Fruit fly (Drosophila melanogaster) whole organism, embryonic: ENCODE results near the gene ssp.

Source experiments
- Ada2b ChIP-seq: fragments of 200-800 bp; sonication (Bioruptor generic); IDR thresholded peaks from 2 replicates; pipeline ENCODE4 v1.3.6; 2022; ENCODE audit warnings: missing biosample characterization, missing genetic modification characterization
- CG11093 ChIP-seq: fragments of 200-800 bp; sonication (Bioruptor generic); IDR thresholded peaks from 3 replicates; pipeline ENCODE4 v1.3.6; 2022; ENCODE audit warnings: missing biosample characterization, missing genetic modification characterization
- CG11504 ChIP-seq: fragments of 200-800 bp; sonication (Bioruptor generic); optimal IDR thresholded peaks from 3 replicates; lab custom pipeline; 2019; ENCODE audit warnings: missing biosample characterization, mild to moderate bottlenecking, missing genetic modification characterization, moderate library complexity
- CG11560 ChIP-seq: fragments of 200-800 bp; sonication (Bioruptor generic); IDR thresholded peaks from 3 replicates; pipeline ENCODE4 v1.3.6; 2022; ENCODE audit warnings: missing biosample characterization, missing genetic modification characterization
- CG11696 ChIP-seq: fragments of 200-800 bp; sonication (Bioruptor generic); IDR thresholded peaks from 2 replicates; pipeline ENCODE4 v1.3.6; 2022; ENCODE audit warnings: missing biosample characterization, missing genetic modification characterization
- CG12942 ChIP-seq: fragments of 200-800 bp; sonication (Bioruptor generic); optimal IDR thresholded peaks from 3 replicates; lab custom pipeline; 2016; ENCODE audit warnings: missing biosample characterization, missing genetic modification characterization
- CG14441 ChIP-seq: fragments of 200-800 bp; sonication (Bioruptor generic); IDR thresholded peaks from 2 replicates; pipeline ENCODE4 v1.3.6; 2022; ENCODE audit warnings: missing biosample characterization, missing genetic modification characterization
- CG14667 ChIP-seq: fragments of 200-800 bp; sonication (Bioruptor generic); IDR thresholded peaks from 2 replicates; pipeline ENCODE4 v1.3.6; 2022; ENCODE audit warnings: missing biosample characterization, missing genetic modification characterization
- CG15601 ChIP-seq: fragments of 200-800 bp; sonication (Bioruptor generic); optimal IDR thresholded peaks from 3 replicates; lab custom pipeline; 2019; ENCODE audit warnings: missing biosample characterization, mild to moderate bottlenecking, missing genetic modification characterization, moderate library complexity
- CG17359 ChIP-seq: fragments of 200-800 bp; sonication (Bioruptor generic); optimal IDR thresholded peaks from 3 replicates; lab custom pipeline; 2018; ENCODE audit warnings: missing biosample characterization, mild to moderate bottlenecking, missing genetic modification characterization, moderate library complexity
- CG17568 ChIP-seq: fragments of 200-800 bp; sonication (Bioruptor generic); optimal IDR thresholded peaks from 2 replicates; lab custom pipeline; 2018; ENCODE audit warnings: missing biosample characterization, mild to moderate bottlenecking, missing genetic modification characterization, moderate library complexity
- CG18262 ChIP-seq: fragments of 200-800 bp; optimal IDR thresholded peaks from 3 replicates; lab custom pipeline; 2019; ENCODE audit warnings: missing biosample characterization, mild to moderate bottlenecking, missing genetic modification characterization, moderate library complexity
- CG2116 ChIP-seq: fragments of 200-800 bp; sonication (Bioruptor generic); optimal IDR thresholded peaks from 3 replicates; lab custom pipeline; 2018; ENCODE audit warnings: missing biosample characterization, mild to moderate bottlenecking, missing genetic modification characterization
- CG31224 ChIP-seq: fragments of 200-800 bp; sonication (Bioruptor generic); IDR thresholded peaks from 2 replicates; pipeline ENCODE4 v1.3.6; 2022; ENCODE audit warnings: missing biosample characterization, missing genetic modification characterization
- CG3407 ChIP-seq: fragments of 200-800 bp; sonication (Bioruptor generic); optimal IDR thresholded peaks from 2 replicates; lab custom pipeline; 2018; ENCODE audit warnings: missing biosample characterization, mild to moderate bottlenecking, missing genetic modification characterization
- CG4282 ChIP-seq: fragments of 200-800 bp; sonication (Bioruptor generic); optimal IDR thresholded peaks from 2 replicates; lab custom pipeline; 2016; ENCODE audit warnings: missing biosample characterization, missing genetic modification characterization
- CG4404 ChIP-seq: fragments of 200-800 bp; sonication (Bioruptor generic); IDR thresholded peaks from 2 replicates; pipeline ENCODE4 v1.3.6; 2022; ENCODE audit warnings: missing biosample characterization, missing genetic modification characterization
- CG4424 ChIP-seq: fragments of 200-800 bp; sonication (Bioruptor generic); optimal IDR thresholded peaks from 3 replicates; lab custom pipeline; 2016; ENCODE audit warnings: missing biosample characterization, missing genetic modification characterization
- CG7357 ChIP-seq: fragments of 200-800 bp; sonication (Bioruptor generic); IDR thresholded peaks from 3 replicates; pipeline ENCODE4 v1.3.6; 2022; ENCODE audit warnings: missing biosample characterization, missing genetic modification characterization
- CG7372 ChIP-seq: fragments of 200-800 bp; sonication (Bioruptor generic); IDR thresholded peaks from 2 replicates; pipeline ENCODE4 v1.3.6; 2022; ENCODE audit warnings: missing biosample characterization, missing genetic modification characterization
- CG7987 ChIP-seq: fragments of 200-800 bp; sonication (Bioruptor generic); optimal IDR thresholded peaks from 2 replicates; lab custom pipeline; 2018; ENCODE audit warnings: missing biosample characterization, mild to moderate bottlenecking, missing genetic modification characterization, moderate library complexity
- CG9817 ChIP-seq: fragments of 200-800 bp; sonication (Bioruptor generic); optimal IDR thresholded peaks from 2 replicates; lab custom pipeline; 2018; ENCODE audit warnings: missing biosample characterization, mild to moderate bottlenecking, missing genetic modification characterization, moderate library complexity
- CHES-1-like ChIP-seq: fragments of 200-800 bp; sonication (Bioruptor generic); optimal IDR thresholded peaks from 2 replicates; lab custom pipeline; 2016; ENCODE audit warnings: missing biosample characterization, missing genetic modification characterization
- Chrac-16 ChIP-seq: fragments of 200-800 bp; sonication (Bioruptor generic); optimal IDR thresholded peaks from 3 replicates; lab custom pipeline; 2016; ENCODE audit warnings: missing biosample characterization, missing genetic modification characterization
- H15 ChIP-seq: fragments of 200-800 bp; sonication (Bioruptor generic); IDR thresholded peaks from 3 replicates; pipeline ENCODE4 v1.3.6; 2022; ENCODE audit warnings: missing biosample characterization, missing genetic modification characterization
- Hey ChIP-seq: fragments of 200-800 bp; sonication (Bioruptor generic); optimal IDR thresholded peaks from 3 replicates; lab custom pipeline; 2018; ENCODE audit warnings: missing biosample characterization, mild to moderate bottlenecking, missing genetic modification characterization
- Hmr ChIP-seq: fragments of 200-800 bp; sonication (Bioruptor generic); optimal IDR thresholded peaks from 3 replicates; lab custom pipeline; 2017; ENCODE audit warnings: mild to moderate bottlenecking, missing biosample characterization, missing genetic modification reagents, missing genetic modification characterization
- Hr39 ChIP-seq: fragments of >200 bp; optimal IDR thresholded peaks from 2 replicates; lab custom pipeline; 2017
- Med ChIP-seq: fragments of 200-800 bp; sonication (Bioruptor generic); peaks from one replicate; lab custom pipeline; 2016; ENCODE audit warnings: missing biosample characterization, missing genetic modification characterization, mild to moderate bottlenecking, inconsistent platforms, moderate library complexity
- Ptx1 ChIP-seq: fragments of 200-800 bp; sonication (Bioruptor generic); IDR thresholded peaks from 2 replicates; pipeline ENCODE4 v1.3.6; 2022; ENCODE audit warnings: missing biosample characterization, missing genetic modification characterization
- Spps ChIP-seq: fragments of 200-800 bp; sonication (Bioruptor generic); optimal IDR thresholded peaks from 2 replicates; lab custom pipeline; 2018; ENCODE audit warnings: missing biosample characterization, mild to moderate bottlenecking, missing genetic modification characterization
- TFAM ChIP-seq: fragments of 200-800 bp; sonication (Bioruptor generic); optimal IDR thresholded peaks from 2 replicates; lab custom pipeline; 2017; ENCODE audit warnings: missing biosample characterization, missing genetic modification characterization, inconsistent platforms
- YL-1 ChIP-seq: fragments of 200-800 bp; sonication (Bioruptor generic); optimal IDR thresholded peaks from 3 replicates; lab custom pipeline; 2017; ENCODE audit warnings: missing biosample characterization, mild to moderate bottlenecking, missing genetic modification characterization
- aop ChIP-seq: fragments of 200-800 bp; sonication (Bioruptor generic); IDR thresholded peaks from 2 replicates; pipeline ENCODE4 v1.3.6; 2022; ENCODE audit warnings: missing biosample characterization, missing genetic modification characterization
- chif ChIP-seq, 2 experiments: fragments of 200-800 bp; sonication (Bioruptor generic); optimal IDR thresholded peaks; 3 replicates each; lab custom pipeline; 2016; ENCODE audit warnings: missing biosample characterization in 2 of 2, missing genetic modification characterization in 2 of 2
- chn ChIP-seq: fragments of 200-800 bp; sonication (Bioruptor generic); optimal IDR thresholded peaks from 2 replicates; lab custom pipeline; 2016; ENCODE audit warnings: missing biosample characterization, missing genetic modification characterization
- dimm ChIP-seq: fragments of 200-800 bp; sonication (Bioruptor generic); IDR thresholded peaks from 2 replicates; pipeline ENCODE4 v1.3.6; 2022; ENCODE audit warnings: missing biosample characterization, missing genetic modification characterization
- fd64A ChIP-seq: fragments of 200-800 bp; sonication (Bioruptor generic); optimal IDR thresholded peaks from 3 replicates; lab custom pipeline; 2018; ENCODE audit warnings: missing biosample characterization, mild to moderate bottlenecking, missing genetic modification characterization
- gce ChIP-seq: fragments of 200-800 bp; sonication (Bioruptor generic); IDR thresholded peaks from 3 replicates; pipeline ENCODE4 v1.3.6; 2022; ENCODE audit warnings: missing biosample characterization, missing genetic modification characterization
- jigr1 ChIP-seq: fragments of 200-800 bp; sonication (Bioruptor generic); IDR thresholded peaks from 3 replicates; pipeline ENCODE4 v1.3.6; 2022; ENCODE audit warnings: missing biosample characterization, missing genetic modification characterization
- klu ChIP-seq: fragments of 200-800 bp; sonication (Bioruptor generic); IDR thresholded peaks from 2 replicates; pipeline ENCODE4 v1.3.6; 2022; ENCODE audit warnings: missing biosample characterization, missing genetic modification characterization
- lmd ChIP-seq: fragments of 200-800 bp; sonication (Bioruptor generic); IDR thresholded peaks from 2 replicates; pipeline ENCODE4 v1.3.6; 2022; ENCODE audit warnings: missing biosample characterization, missing genetic modification characterization
- prd ChIP-seq, 3 experiments: fragments of >200 bp in 2 of 3; fragments of 200-800 bp in 1 of 3; sonication (Bioruptor generic) in 1 of 3; optimal IDR thresholded peaks in 2 of 3; IDR thresholded peaks in 1 of 3; 2 replicates in 2 of 3; 3 replicates in 1 of 3; pipeline versions ENCODE4 v1.3.6 to Lab custom; 2017 to 2022; ENCODE audit warnings: missing biosample characterization in 1 of 3, missing genetic modification characterization in 1 of 3
- psq ChIP-seq: fragments of 200-800 bp; sonication (Bioruptor generic); optimal IDR thresholded peaks from 2 replicates; lab custom pipeline; 2017; ENCODE audit warnings: missing biosample characterization, missing genetic modification characterization
- ranshi ChIP-seq: fragments of 200-800 bp; sonication (Bioruptor generic); IDR thresholded peaks from 2 replicates; pipeline ENCODE4 v1.3.6; 2022; ENCODE audit warnings: missing biosample characterization, missing genetic modification characterization
- row ChIP-seq: fragments of 200-800 bp; sonication (Bioruptor generic); IDR thresholded peaks from 3 replicates; pipeline ENCODE4 v1.3.6; 2022; ENCODE audit warnings: missing biosample characterization, missing genetic modification characterization
- tin ChIP-seq: fragments of 200-800 bp; sonication (Bioruptor generic); optimal IDR thresholded peaks from 3 replicates; lab custom pipeline; 2016; ENCODE audit warnings: missing biosample characterization, missing genetic modification characterization
- toy ChIP-seq: fragments of 200-800 bp; sonication (Bioruptor generic); IDR thresholded peaks from 2 replicates; pipeline ENCODE4 v1.3.6; 2022; ENCODE audit warnings: missing biosample characterization, missing genetic modification characterization
- trem ChIP-seq: fragments of 200-800 bp; optimal IDR thresholded peaks from 3 replicates; lab custom pipeline; 2019; ENCODE audit warnings: missing biosample characterization, mild to moderate bottlenecking, missing genetic modification characterization, moderate library complexity
- tx ChIP-seq: fragments of 200-800 bp; sonication (Bioruptor generic); optimal IDR thresholded peaks from 2 replicates; lab custom pipeline; 2016; ENCODE audit warnings: missing biosample characterization, missing genetic modification characterization

ssp gene

DNA sequence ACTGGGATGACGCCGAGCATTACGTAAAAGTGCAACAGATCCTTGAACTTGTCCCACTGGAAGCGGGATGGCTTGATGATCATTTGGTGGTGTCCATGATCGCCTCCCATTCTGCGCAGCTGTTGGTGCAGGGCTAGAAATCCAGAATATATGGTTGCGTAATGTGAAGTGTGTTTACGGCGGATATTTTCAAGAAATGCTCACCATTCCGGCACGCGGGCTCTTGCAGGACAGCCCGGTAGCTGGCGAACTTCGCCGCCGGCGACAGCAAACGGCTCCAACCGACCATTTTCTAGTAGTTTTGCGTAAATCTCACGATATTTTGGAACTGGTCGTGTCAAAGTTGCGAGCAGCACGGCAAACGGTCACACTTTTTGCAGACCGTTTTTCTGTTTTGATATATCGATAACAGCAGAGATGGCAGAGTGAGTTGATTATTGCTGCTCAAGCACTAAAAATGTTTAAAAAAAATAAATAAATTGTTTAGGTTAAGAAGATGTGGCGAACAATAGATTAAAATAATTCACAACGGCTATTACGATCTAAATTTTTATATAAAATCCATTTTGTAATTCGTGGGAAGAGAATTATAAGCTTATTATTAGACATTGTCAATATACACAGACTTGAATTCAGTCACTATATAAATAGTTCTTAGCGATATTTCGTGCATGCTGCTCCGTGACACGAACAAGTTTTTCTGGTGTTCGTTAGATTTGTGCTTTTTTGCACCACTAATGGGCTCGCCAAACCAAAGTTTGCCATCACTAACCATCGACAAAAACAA lies 20.2 kb downstream of the ssp start, which contains the start of the genes ND-SGDH and RhoGAP68F (continued):
- TF ChIP-seq ranshi (GFP tag; lab: Robert Waterston, UW), result peak; percentile 56; the same call in 1 of the 2 replicates
- peak; percentile 2 for TF ChIP-seq Spps
- peak; percentile 76 for TF ChIP-seq trem
- peak; percentile 74 for TF ChIP-seq CG15601 (tag; lab: Kevin White, UChicago)
- peak; percentile 77 for TF ChIP-seq tin
- TF ChIP-seq Ada2b, result peak; percentile 43
- TF ChIP-seq CG7987, result no peak
- TF ChIP-seq TFAM, result no peak
- TF ChIP-seq CG3407 (GFP tag; lab: Kevin White, UChicago), result peak; percentile 49
- TF ChIP-seq Med, result peak; percentile 78
- TF ChIP-seq chif (GFP tag; optimal IDR thresholded peaks at IDR 0.05; lab: Kevin White, UChicago), result peak; percentile 38 to 51
- TF ChIP-seq dimm (GFP tag; lab: Robert Waterston, UW), result no peak
- TF ChIP-seq H15 (GFP tag; lab: Robert Waterston, UW), result peak; percentile 44; the same call in 1 of the 3 replicates
- TF ChIP-seq Hmr (GFP tag; lab: Kevin White, UChicago), result peak; percentile 80
- TF ChIP-seq CG7372 (GFP tag; lab: Robert Waterston, UW), result peak; percentile 74
- peak; percentile 68 for TF ChIP-seq CG17359
- TF ChIP-seq CG11696 (GFP tag; lab: Robert Waterston, UW), result no peak
- TF ChIP-seq CHES-1-like (GFP tag; lab: Kevin White, UChicago), result peak; percentile 52
- TF ChIP-seq CG9817, result peak; percentile 83
- TF ChIP-seq CG11560 (tag; lab: Robert Waterston, UW), result no peak; the same call in 2 of the 3 replicates
- peak; percentile 76 for TF ChIP-seq CG18262 (tag; lab: Kevin White, UChicago)
- TF ChIP-seq tx (GFP tag; lab: Kevin White, UChicago), result peak; percentile 45
- TF ChIP-seq CG17568 (GFP tag; lab: Kevin White, UChicago), result no peak
- no peak for TF ChIP-seq prd (optimal IDR thresholded peaks at IDR 0.05; lab: Kevin White, UChicago)
- TF ChIP-seq prd (GFP tag; IDR thresholded peaks at IDR 0.05; lab: Robert Waterston, UW), result peak; percentile 80; the same call in 2 of the 3 replicates
- TF ChIP-seq Ptx1 (GFP tag; lab: Robert Waterston, UW), result peak; percentile 80
- TF ChIP-seq CG4404, result peak; percentile 81
- TF ChIP-seq klu (GFP tag; lab: Robert Waterston, UW), result peak; percentile 71
- TF ChIP-seq CG31224 (GFP tag; lab: Robert Waterston, UW), result peak; percentile 55
- TF ChIP-seq CG2116 (GFP tag; lab: Kevin White, UChicago), result peak; percentile 75
- TF ChIP-seq aop (GFP tag; lab: Robert Waterston, UW), result no peak
- no peak for TF ChIP-seq gce (GFP tag; lab: Robert Waterston, UW)
- TF ChIP-seq jigr1 (GFP tag; lab: Robert Waterston, UW), result no peak
- TF ChIP-seq row, result peak; percentile 94
- peak; percentile 73 for TF ChIP-seq CG4424 (GFP tag; lab: Kevin White, UChicago)
- no peak for TF ChIP-seq fd64A (GFP tag; lab: Kevin White, UChicago)
- peak; percentile 54; the same call in 1 of the 3 replicates for TF ChIP-seq CG11093 (GFP tag; lab: Robert Waterston, UW)
- TF ChIP-seq CG12942 (GFP tag; lab: Kevin White, UChicago), result peak; percentile 73
- TF ChIP-seq Hey (tag; lab: Kevin White, UChicago), result no peak
- peak; percentile 79 for TF ChIP-seq CG11504
- peak; percentile 76 for TF ChIP-seq Chrac-16 (GFP tag; lab: Kevin White, UChicago)
- peak; percentile 77 for TF ChIP-seq lmd (GFP tag; lab: Robert Waterston, UW)
- TF ChIP-seq CG14667 (GFP tag; lab: Robert Waterston, UW), result peak; percentile 36; the same call in 1 of the 2 replicates
- TF ChIP-seq YL-1 (GFP tag; lab: Kevin White, UChicago), result peak; percentile 3
- peak; percentile 41; the same call in 1 of the 3 replicates for TF ChIP-seq CG7357 (GFP tag; lab: Robert Waterston, UW)
- TF ChIP-seq CG14441, result peak; percentile 74
- peak; percentile 20 for TF ChIP-seq CG4282 (GFP tag; lab: Kevin White, UChicago)
- peak; percentile 71 for TF ChIP-seq chn (GFP tag; lab: Kevin White, UChicago)
- peak; percentile 42; the same call in 1 of the 2 replicates for TF ChIP-seq toy (GFP tag; lab: Robert Waterston, UW)
- no peak for TF ChIP-seq Hr39 (lab: Kevin White, UChicago)
- TF ChIP-seq psq (GFP tag; lab: Kevin White, UChicago), result peak; percentile 7
